Worm (Caenorhabditis elegans) whole organism, late embryonic: ENCODE results near the gene algn-2.

Source experiments
- C08G9.2 ChIP-seq: sonication (generic microtip); optimal IDR thresholded peaks from 2 replicates; lab custom pipeline; 2016; ENCODE audit warnings: mild to moderate bottlenecking, missing genetic modification characterization, moderate library complexity, missing compliant biosample characterization
- C38D4.7 ChIP-seq: fragments of 200-800 bp; sonication (Bioruptor generic); optimal IDR thresholded peaks from 2 replicates; lab custom pipeline; 2018; ENCODE audit warnings: mild to moderate bottlenecking, missing genetic modification characterization, moderate library complexity, missing compliant biosample characterization
- F13H6.1 ChIP-seq: sonication (generic microtip); optimal IDR thresholded peaks from 2 replicates; lab custom pipeline; 2016; ENCODE audit warnings: missing genetic modification characterization, missing compliant biosample characterization
- T23F11.4 ChIP-seq: fragments of 200-800 bp; sonication (Bioruptor generic); optimal IDR thresholded peaks from 2 replicates; lab custom pipeline; 2018; ENCODE audit warnings: mild to moderate bottlenecking, missing genetic modification characterization, missing compliant biosample characterization
- ama-1 ChIP-seq: fragments of 150-350 bp; optimal IDR thresholded peaks from 2 replicates; lab custom pipeline; 2014
- ceh-18 ChIP-seq: sonication (generic microtip); optimal IDR thresholded peaks from 2 replicates; lab custom pipeline; 2016; ENCODE audit warnings: missing genetic modification characterization, missing compliant biosample characterization
- ceh-19 ChIP-seq: fragments of 200-800 bp; sonication (Bioruptor generic); optimal IDR thresholded peaks from 2 replicates; lab custom pipeline; 2018; ENCODE audit warnings: mild to moderate bottlenecking, missing genetic modification characterization, missing compliant biosample characterization
- ceh-22 ChIP-seq: sonication (generic microtip); optimal IDR thresholded peaks from 2 replicates; lab custom pipeline; 2017; ENCODE audit warnings: missing biosample characterization, missing genetic modification characterization
- ceh-30 ChIP-seq: fragments of 150-350 bp; optimal IDR thresholded peaks from 2 replicates; lab custom pipeline; 2014; ENCODE audit warnings: missing biosample characterization, missing genetic modification characterization
- ceh-31 ChIP-seq: sonication (generic microtip); optimal IDR thresholded peaks from 2 replicates; lab custom pipeline; 2016; ENCODE audit warnings: missing genetic modification characterization, missing compliant biosample characterization
- ceh-34 ChIP-seq: sonication (generic microtip); optimal IDR thresholded peaks from 2 replicates; lab custom pipeline; 2016; ENCODE audit warnings: mild to moderate bottlenecking, missing genetic modification characterization, missing compliant biosample characterization
- ceh-45 ChIP-seq: fragments of 200-800 bp; sonication (Bioruptor generic); IDR thresholded peaks from 2 replicates; pipeline ENCODE4 v1.3.6; 2022; ENCODE audit warnings: missing genetic modification reagents, missing genetic modification characterization, missing compliant biosample characterization
- ceh-48 ChIP-seq: sonication (generic microtip); optimal IDR thresholded peaks from 2 replicates; lab custom pipeline; 2016; ENCODE audit warnings: missing genetic modification characterization, inconsistent platforms, missing compliant biosample characterization
- ceh-6 ChIP-seq: fragments of 200-800 bp; sonication (Bioruptor generic); optimal IDR thresholded peaks from 2 replicates; lab custom pipeline; 2018; ENCODE audit warnings: mild to moderate bottlenecking, missing genetic modification characterization, missing compliant biosample characterization
- ceh-9 ChIP-seq: sonication (generic microtip); optimal IDR thresholded peaks from 2 replicates; lab custom pipeline; 2016; ENCODE audit warnings: mild to moderate bottlenecking, missing genetic modification characterization, inconsistent platforms, missing compliant biosample characterization
- che-1 ChIP-seq: sonication (generic microtip); optimal IDR thresholded peaks from 2 replicates; lab custom pipeline; 2016; ENCODE audit warnings: mild to moderate bottlenecking, missing genetic modification characterization, missing compliant biosample characterization
- dmd-4 ChIP-seq: sonication (generic microtip); optimal IDR thresholded peaks from 2 replicates; lab custom pipeline; 2016; ENCODE audit warnings: borderline replicate concordance, missing genetic modification characterization, missing compliant biosample characterization
- dve-1 ChIP-seq: sonication (generic microtip); optimal IDR thresholded peaks from 2 replicates; lab custom pipeline; 2017; ENCODE audit warnings: antibody characterized with exemption, mild to moderate bottlenecking, missing genetic modification characterization, missing compliant biosample characterization
- elt-2 ChIP-seq: sonication (generic microtip); optimal IDR thresholded peaks from 2 replicates; lab custom pipeline; 2016; ENCODE audit warnings: missing genetic modification reagents, missing genetic modification characterization, missing compliant biosample characterization
- elt-4 ChIP-seq: sonication (generic microtip); optimal IDR thresholded peaks from 2 replicates; lab custom pipeline; 2016; ENCODE audit warnings: missing genetic modification characterization, missing compliant biosample characterization
- ets-4 ChIP-seq: sonication (generic microtip); optimal IDR thresholded peaks from 2 replicates; lab custom pipeline; 2016; ENCODE audit warnings: missing genetic modification characterization, missing compliant biosample characterization
- fkh-10 ChIP-seq: fragments of 150-350 bp; optimal IDR thresholded peaks from 2 replicates; lab custom pipeline; 2014; ENCODE audit warnings: missing biosample characterization, missing genetic modification reagents, missing genetic modification characterization
- fkh-6 ChIP-seq: sonication (generic microtip); optimal IDR thresholded peaks from 2 replicates; lab custom pipeline; 2016; ENCODE audit warnings: missing genetic modification characterization, missing compliant biosample characterization
- hlh-13 ChIP-seq: fragments of 200-800 bp; sonication (Bioruptor generic); optimal IDR thresholded peaks from 2 replicates; lab custom pipeline; 2018; ENCODE audit warnings: mild to moderate bottlenecking, missing genetic modification characterization, missing compliant biosample characterization
- hlh-6 ChIP-seq: sonication (generic microtip); optimal IDR thresholded peaks from 2 replicates; lab custom pipeline; 2016; ENCODE audit warnings: missing genotype, missing genetic modification characterization, missing compliant biosample characterization
- lin-11 ChIP-seq: fragments of 200-800 bp; sonication (Bioruptor generic); optimal IDR thresholded peaks from 2 replicates; lab custom pipeline; 2018; ENCODE audit warnings: mild to moderate bottlenecking, missing genetic modification characterization, missing compliant biosample characterization
- madf-2 ChIP-seq: sonication (generic microtip); optimal IDR thresholded peaks from 2 replicates; lab custom pipeline; 2017; ENCODE audit warnings: missing genetic modification characterization, missing compliant biosample characterization
- nfya-1 ChIP-seq: sonication (generic microtip); optimal IDR thresholded peaks from 2 replicates; lab custom pipeline; 2017; ENCODE audit warnings: missing genetic modification characterization, mild to moderate bottlenecking, missing compliant biosample characterization, antibody characterized with exemption, moderate library complexity
- nhr-11 ChIP-seq: fragments of 150-350 bp; optimal IDR thresholded peaks from 2 replicates; lab custom pipeline; 2014; ENCODE audit warnings: missing biosample characterization, missing genetic modification characterization
- npax-4 ChIP-seq: sonication (generic microtip); optimal IDR thresholded peaks from 2 replicates; lab custom pipeline; 2016; ENCODE audit warnings: missing genetic modification characterization, missing compliant biosample characterization
- odd-2 ChIP-seq: sonication (generic microtip); optimal IDR thresholded peaks from 2 replicates; lab custom pipeline; 2017; ENCODE audit warnings: antibody characterized with exemption, mild to moderate bottlenecking, missing genetic modification characterization, missing compliant biosample characterization
- pha-2 ChIP-seq: sonication (generic microtip); optimal IDR thresholded peaks from 2 replicates; lab custom pipeline; 2017; ENCODE audit warnings: mild to moderate bottlenecking, missing genetic modification characterization, missing compliant biosample characterization
- pqm-1 ChIP-seq: sonication (generic microtip); optimal IDR thresholded peaks from 2 replicates; lab custom pipeline; 2016; ENCODE audit warnings: missing genetic modification characterization, missing compliant biosample characterization
- pros-1 ChIP-seq: fragments of 150-350 bp; optimal IDR thresholded peaks from 2 replicates; lab custom pipeline; 2014; ENCODE audit warnings: missing biosample characterization, missing genetic modification reagents, missing genetic modification characterization
- ref-2 ChIP-seq: sonication (generic microtip); optimal IDR thresholded peaks from 2 replicates; lab custom pipeline; 2016; ENCODE audit warnings: missing genetic modification characterization, missing compliant biosample characterization
- sdc-2 ChIP-seq: sonication (generic microtip); optimal IDR thresholded peaks from 2 replicates; lab custom pipeline; 2016; ENCODE audit warnings: missing genotype, missing genetic modification characterization, missing compliant biosample characterization
- syd-9 ChIP-seq: sonication (generic microtip); optimal IDR thresholded peaks from 2 replicates; lab custom pipeline; 2016; ENCODE audit warnings: mild to moderate bottlenecking, missing genetic modification characterization, moderate library complexity, missing compliant biosample characterization
- tbx-2 ChIP-seq: sonication (generic microtip); optimal IDR thresholded peaks from 2 replicates; lab custom pipeline; 2016; ENCODE audit warnings: missing genetic modification characterization, missing compliant biosample characterization
- tbx-7 ChIP-seq: sonication (generic microtip); optimal IDR thresholded peaks from 2 replicates; lab custom pipeline; 2016; ENCODE audit warnings: missing genotype, missing genetic modification characterization, missing compliant biosample characterization
- ttx-3 ChIP-seq: sonication (generic microtip); optimal IDR thresholded peaks from 2 replicates; lab custom pipeline; 2016; ENCODE audit warnings: missing genetic modification reagents, missing genetic modification characterization, missing compliant biosample characterization
- unc-3 ChIP-seq, 2 experiments: fragments of 200-800 bp in 1 of 2; sonication (Bioruptor generic) in 1 of 2; sonication (generic microtip) in 1 of 2; conservative IDR thresholded peaks in 1 of 2; optimal IDR thresholded peaks in 1 of 2; 2 replicates each; pipeline versions ENCODE4 v1.3.6 to Lab custom; 2016 to 2022; ENCODE audit warnings: missing compliant biosample characterization in 2 of 2, missing genetic modification characterization in 2 of 2, missing genetic modification reagents in 1 of 2
- unc-42 ChIP-seq: sonication (generic microtip); optimal IDR thresholded peaks from 2 replicates; lab custom pipeline; 2016; ENCODE audit warnings: missing genotype, missing genetic modification characterization, missing compliant biosample characterization
- unc-55 ChIP-seq: sonication (generic microtip); optimal IDR thresholded peaks from 2 replicates; lab custom pipeline; 2017; ENCODE audit warnings: missing biosample characterization, missing genetic modification reagents, missing genetic modification characterization
- ztf-16 ChIP-seq: sonication (generic microtip); optimal IDR thresholded peaks from 2 replicates; lab custom pipeline; 2017; ENCODE audit warnings: missing genetic modification characterization, missing compliant biosample characterization

algn-2 gene

ce11 chrII:5336035-5336376 lies 39.1 kb upstream of the algn-2 start (continued):
- TF ChIP-seq C08G9.2 (tag; lab: Kevin White, UChicago), result peak; percentile 9
- no peak for TF ChIP-seq ceh-19 (GFP tag; lab: Kevin White, UChicago)
- no peak for TF ChIP-seq pqm-1 (tag; lab: Kevin White, UChicago)
- peak; percentile 40 for TF ChIP-seq tbx-2 (tag; lab: Kevin White, UChicago)
- TF ChIP-seq tbx-7 (tag; lab: Kevin White, UChicago), result no peak
- TF ChIP-seq unc-3 (GFP tag; conservative IDR thresholded peaks at IDR 0.05; lab: Robert Waterston, UW), result no peak
- no peak for TF ChIP-seq unc-3 (tag; optimal IDR thresholded peaks at IDR 0.05; lab: Kevin White, UChicago)
- peak; percentile 76 for TF ChIP-seq ceh-31 (tag; lab: Kevin White, UChicago)
- TF ChIP-seq npax-4 (tag; lab: Kevin White, UChicago), result no peak
- TF ChIP-seq elt-4 (tag; lab: Kevin White, UChicago), result no peak
- no peak for TF ChIP-seq ceh-22 (tag; lab: Kevin White, UChicago)
- no peak for TF ChIP-seq dmd-4 (tag; lab: Kevin White, UChicago)
- TF ChIP-seq ref-2, result peak; percentile 11
- no peak for TF ChIP-seq che-1 (tag; lab: Kevin White, UChicago)
- no peak for TF ChIP-seq T23F11.4 (GFP tag; lab: Kevin White, UChicago)
- TF ChIP-seq ceh-30 (tag; lab: Kevin White, UChicago), result no peak
- TF ChIP-seq ceh-9 (tag; lab: Kevin White, UChicago), result no peak
- TF ChIP-seq ets-4, result no peak
- peak; percentile 16 for TF ChIP-seq F13H6.1
- peak; percentile 11 for TF ChIP-seq sdc-2 (tag; lab: Kevin White, UChicago)
- TF ChIP-seq hlh-13 (GFP tag; lab: Kevin White, UChicago), result no peak
- no peak for TF ChIP-seq madf-2
- no peak for TF ChIP-seq fkh-10
- no peak for TF ChIP-seq syd-9
- TF ChIP-seq lin-11, result no peak
- no peak for TF ChIP-seq pros-1 (tag; lab: Kevin White, UChicago)
- peak; percentile 57 for TF ChIP-seq hlh-6 (tag; lab: Kevin White, UChicago)
- TF ChIP-seq ttx-3 (tag; lab: Kevin White, UChicago), result no peak
- no peak for TF ChIP-seq dve-1 (tag; lab: Kevin White, UChicago)
- no peak for TF ChIP-seq elt-2
- no peak for TF ChIP-seq fkh-6 (tag; lab: Kevin White, UChicago)
- TF ChIP-seq nhr-11 (tag; lab: Kevin White, UChicago), result no peak
- no peak for TF ChIP-seq ceh-45 (GFP tag; lab: Robert Waterston, UW)
- TF ChIP-seq unc-55, result peak; percentile 42
- peak; percentile 74 for TF ChIP-seq ceh-48
- no peak for TF ChIP-seq ztf-16 (tag; lab: Kevin White, UChicago)
- TF ChIP-seq pha-2 (tag; lab: Kevin White, UChicago), result no peak
- no peak for TF ChIP-seq odd-2 (tag; lab: Kevin White, UChicago)
- no peak for TF ChIP-seq ceh-6

ce11 chrII:5336660-5337494 lies 38.2 kb upstream of the algn-2 start:
- TF ChIP-seq pqm-1 (tag; lab: Kevin White, UChicago), result peak; percentile 30
- TF ChIP-seq F13H6.1, result peak; percentile 28
- TF ChIP-seq ama-1, result peak; percentile 15
- TF ChIP-seq elt-2, result peak; percentile 64
- TF ChIP-seq fkh-10, result no peak
- no peak for TF ChIP-seq C38D4.7
- peak; percentile 62 for TF ChIP-seq ceh-31 (tag; lab: Kevin White, UChicago)
- no peak for TF ChIP-seq madf-2
- TF ChIP-seq ceh-18 (tag; lab: Kevin White, UChicago), result peak; percentile 71
- peak; percentile 56 for TF ChIP-seq tbx-2 (tag; lab: Kevin White, UChicago)
- TF ChIP-seq nfya-1 (tag; lab: Kevin White, UChicago), result peak; percentile 54
- TF ChIP-seq C08G9.2 (tag; lab: Kevin White, UChicago), result no peak
- TF ChIP-seq ceh-34 (tag; lab: Kevin White, UChicago), result peak; percentile 33
- TF ChIP-seq unc-42 (tag; lab: Kevin White, UChicago), result peak; percentile 52
- TF ChIP-seq unc-55, result peak; percentile 35
- no peak for TF ChIP-seq ets-4
